Worm (Caenorhabditis elegans): ENCODE measurements around the gene T12G3.11.

Gene T12G3.11

DNA sequence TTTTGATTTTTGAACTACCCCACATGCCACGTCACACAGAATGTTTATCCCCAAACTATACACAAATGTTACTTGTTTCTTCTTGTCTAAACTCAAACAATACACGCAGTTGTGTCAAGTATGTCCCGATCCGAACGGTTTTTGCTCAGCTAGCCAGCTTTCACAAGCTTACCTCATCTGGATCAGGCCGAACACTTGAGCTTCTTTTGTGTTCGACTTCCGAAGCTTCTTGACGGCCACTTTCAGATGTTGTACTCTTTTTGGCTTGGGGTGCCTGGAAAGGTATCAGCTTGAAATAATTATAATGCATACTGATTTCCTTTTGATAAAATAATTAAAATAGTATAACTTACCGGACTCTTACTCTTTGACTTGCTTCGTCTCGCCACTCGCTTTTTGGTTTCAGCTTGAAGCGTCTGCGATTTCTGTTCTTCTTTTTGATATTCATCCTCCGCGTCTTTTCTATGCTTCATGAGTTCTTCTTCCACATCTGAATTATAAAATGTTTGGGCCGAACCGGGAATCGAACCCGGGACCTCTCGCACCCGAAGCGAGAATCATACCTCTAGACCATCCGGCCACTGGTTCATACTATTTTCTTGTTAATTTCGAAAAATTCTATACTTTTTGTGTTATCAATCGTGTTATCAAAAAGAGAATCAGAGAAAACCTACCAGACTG is 24.3 kb downstream of the T12G3.11 start (continued):
- TF ChIP-seq dve-1 (tag; optimal IDR thresholded peaks at IDR 0.05; ENCODE audit: insufficient read depth) (no peak), egl-27 (tag; optimal IDR thresholded peaks at IDR 0.05) (no peak), lir-3 (tag; optimal IDR thresholded peaks at IDR 0.05) (no peak), nhr-10 (tag; optimal IDR thresholded peaks at IDR 0.05) (no peak), nhr-77 (tag; optimal IDR thresholded peaks at IDR 0.05) (no peak), ceh-44 (GFP tag; IDR thresholded peaks at IDR 0.05) (0 out of 2 replicates have a peak, but pooled peaks have one; percentile 34), daf-8 (GFP tag; IDR thresholded peaks at IDR 0.05) (no peak)

ce11 chrIV:11986407-11986806 is 43.2 kb downstream of the T12G3.11 start:
- TF ChIP-seq unc-62 (GFP tag; optimal IDR thresholded peaks at IDR 0.05 in 1 of 2), result peak in 1 of 2 experiments; percentile 84
- TF ChIP-seq unc-62 (tag; optimal IDR thresholded peaks at IDR 0.05), result no peak
- no peak for TF ChIP-seq nhr-42 (GFP tag; IDR thresholded peaks at IDR 0.05)
- TF ChIP-seq aha-1 (tag), result peak; percentile 68
- no peak for TF ChIP-seq nhr-76 (tag; optimal IDR thresholded peaks at IDR 0.05)
- no peak for TF ChIP-seq mxl-2 (GFP tag; conservative IDR thresholded peaks at IDR 0.05)
- TF ChIP-seq ceh-82 (tag; optimal IDR thresholded peaks at IDR 0.05), result no peak
- 0 out of 2 replicates have a peak, but pooled peaks have one; percentile 14 for TF ChIP-seq php-3 (GFP tag; IDR thresholded peaks at IDR 0.05)

Data from whole organism, L4 larva.